Fruit fly (Drosophila melanogaster): ENCODE measurements around the gene CG7920.
A peak's percentile ranks its signal among the peaks of the same experiment; 100 is the strongest.

The CG7920 gene

dm6 chr3R:29997607-29998236, 17.4 kb downstream of the CG7920 start, which contains the start of the genes CG15525 and CG11504 (continued):
- TF ChIP-seq Atf6 (GFP tag; IDR thresholded peaks at IDR 0.05) (peak; percentile 63; the same call in 1 of the 2 replicates), luna (GFP tag; optimal IDR thresholded peaks at IDR 0.05) (no peak), CG2199 (GFP tag; IDR thresholded peaks at IDR 0.05) (no peak), unpg (GFP tag; optimal IDR thresholded peaks at IDR 0.05) (no peak), pita (GFP tag; optimal IDR thresholded peaks at IDR 0.05) (no peak), dmrt99B (tag; optimal IDR thresholded peaks at IDR 0.05) (no peak), NFAT (GFP tag; IDR thresholded peaks at IDR 0.05) (peak; percentile 52; the same call in 1 of the 2 replicates), CrebB (tag; optimal IDR thresholded peaks at IDR 0.05) (no peak), Fer1 (GFP tag; optimal IDR thresholded peaks at IDR 0.05) (no peak), CG4820 (GFP tag; optimal IDR thresholded peaks at IDR 0.05) (peak; percentile 37), CG7839 (tag; optimal IDR thresholded peaks at IDR 0.05) (no peak), CG12071 (GFP tag; optimal IDR thresholded peaks at IDR 0.05) (no peak), CG6175 (GFP tag; IDR thresholded peaks at IDR 0.05) (peak; percentile 32; the same call in 1 of the 3 replicates), mam (GFP tag; optimal IDR thresholded peaks at IDR 0.05) (peak; percentile 82), CG9215 (GFP tag; IDR thresholded peaks at IDR 0.05) (peak; percentile 57), Gug (GFP tag; IDR thresholded peaks at IDR 0.05) (peak; percentile 75; the same call in 3 of the 4 replicates), D (optimal IDR thresholded peaks at IDR 0.05) (no peak), D (GFP tag; optimal IDR thresholded peaks at IDR 0.05) (no peak), CG11723 (GFP tag; optimal IDR thresholded peaks at IDR 0.05) (no peak), CG12236 (GFP tag; optimal IDR thresholded peaks at IDR 0.05) (no peak), Asciz (GFP tag; optimal IDR thresholded peaks at IDR 0.05) (no peak), CG16863 (GFP tag; optimal IDR thresholded peaks at IDR 0.05) (peak; percentile 17), NC2β (GFP tag; optimal IDR thresholded peaks at IDR 0.05) (peak; percentile 3), CG3407 (GFP tag; optimal IDR thresholded peaks at IDR 0.05) (no peak), Hr39 (optimal IDR thresholded peaks at IDR 0.05) (no peak), lilli (GFP tag; optimal IDR thresholded peaks at IDR 0.05) (peak; percentile 68), CG1233 (GFP tag; optimal IDR thresholded peaks at IDR 0.05) (no peak), Trl (optimal IDR thresholded peaks at IDR 0.05) (no peak), Trl (GFP tag; optimal IDR thresholded peaks at IDR 0.05) (no peak), CG4707 (GFP tag; optimal IDR thresholded peaks at IDR 0.05) (no peak), Hr3 (GFP tag; optimal IDR thresholded peaks at IDR 0.05) (peak; percentile 48), croc (GFP tag; conservative IDR thresholded peaks at IDR 0.05) (no peak; the same call in 2 of the 3 replicates), CG8944 (GFP tag; optimal IDR thresholded peaks at IDR 0.05) (peak; percentile 8), CG32772 (GFP tag; IDR thresholded peaks at IDR 0.05) (peak; percentile 73), zf30C (GFP tag; optimal IDR thresholded peaks at IDR 0.05) (no peak), CG2678 (tag; optimal IDR thresholded peaks at IDR 0.05) (no peak), fd102C (GFP tag; optimal IDR thresholded peaks at IDR 0.05) (no peak), Nf-YB (GFP tag; optimal IDR thresholded peaks at IDR 0.05) (no peak), Ets65A (GFP tag) (peak; percentile 96), CG15073 (GFP tag; optimal IDR thresholded peaks at IDR 0.05) (no peak), CTCF (GFP tag; optimal IDR thresholded peaks at IDR 0.05) (no peak), sqz (GFP tag; optimal IDR thresholded peaks at IDR 0.05) (no peak), fd3F (GFP tag; optimal IDR thresholded peaks at IDR 0.05) (peak; percentile 10), cg (GFP tag; optimal IDR thresholded peaks at IDR 0.05) (no peak), Sox102F (GFP tag; optimal IDR thresholded peaks at IDR 0.05) (no peak), esg (GFP tag; conservative IDR thresholded peaks at IDR 0.05) (peak; percentile 72), Xbp1 (GFP tag; optimal IDR thresholded peaks at IDR 0.05) (peak; percentile 72), Dad (GFP tag; optimal IDR thresholded peaks at IDR 0.05) (peak; percentile 5), Doc3 (GFP tag; IDR thresholded peaks at IDR 0.05; ENCODE audit: partially characterized antibody) (peak; percentile 83), CG17912 (GFP tag; optimal IDR thresholded peaks at IDR 0.05) (no peak), ssp (GFP tag; IDR thresholded peaks at IDR 0.05) (peak; percentile 22; the same call in 1 of the 2 replicates), CG3847 (GFP tag; IDR thresholded peaks at IDR 0.05) (peak; percentile 43)
